Worm (Caenorhabditis elegans) whole organism, midembryonic: ENCODE measurements around the gene T19D2.3.

Experiments used
- flt-1 ChIP-seq: fragments of 200-800 bp; sonication (Bioruptor generic); IDR thresholded peaks from 2 replicates; pipeline ENCODE4 v1.3.6; 2022; ENCODE audit warnings: missing genetic modification characterization, missing compliant biosample characterization
- klf-2 ChIP-seq: fragments of 200-800 bp; sonication (Bioruptor generic); conservative IDR thresholded peaks from 2 replicates; pipeline ENCODE4 v1.3.6; 2022; ENCODE audit warnings: missing genetic modification reagents, missing genetic modification characterization, missing compliant biosample characterization
- ztf-29 ChIP-seq: fragments of 200-800 bp; sonication (Bioruptor generic); IDR thresholded peaks from 2 replicates; pipeline ENCODE4 v1.3.6; 2022; ENCODE audit warnings: missing genetic modification reagents, missing genetic modification characterization, missing compliant biosample characterization

- TF ChIP-seq ztf-29, result no peak
- TF ChIP-seq klf-2 (GFP tag; lab: Robert Waterston, UW), result no peak
- no peak for TF ChIP-seq flt-1 (GFP tag; lab: Robert Waterston, UW)
Measured at ce11 chrX:3957475-3958204, 18.6 kb downstream of the T19D2.3 start.
